Fruit fly (Drosophila melanogaster): ENCODE results near the gene CG31267.

Gene CG31267

DNA sequence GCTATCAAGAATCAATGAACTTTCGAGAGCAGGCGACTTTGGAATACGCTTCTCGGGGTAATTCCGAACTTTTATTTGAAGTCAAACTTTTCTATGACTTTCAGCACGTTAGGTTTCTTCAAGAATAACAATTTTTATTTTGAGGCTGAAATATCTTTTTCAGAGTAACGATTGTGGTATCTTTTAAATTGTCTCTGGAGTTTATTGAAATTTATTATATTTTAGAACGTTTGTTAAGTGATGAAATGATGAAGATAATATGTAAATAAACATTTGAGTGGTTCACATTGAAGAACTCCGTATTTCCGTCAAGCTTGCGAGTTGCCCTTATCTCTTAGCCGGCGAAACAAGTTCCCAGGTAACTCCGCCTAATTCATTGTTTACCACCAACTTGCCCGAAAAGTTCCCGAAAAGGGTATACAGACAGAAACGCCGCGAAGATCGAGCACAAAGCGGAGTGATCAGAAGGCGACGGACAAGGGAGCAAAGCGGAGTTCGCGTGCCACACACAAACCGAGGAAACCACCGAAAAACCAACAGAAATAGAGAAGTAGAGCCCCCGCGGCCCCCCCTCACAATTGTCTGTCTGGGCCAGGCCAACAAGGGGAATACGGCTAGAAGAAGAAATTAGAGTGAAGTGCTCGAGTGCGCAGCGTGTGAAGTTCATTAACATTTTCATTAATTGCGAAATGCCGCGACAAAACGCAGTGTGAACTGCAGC lies 16.2 kb upstream of the CG31267 start (continued):
- TF ChIP-seq spab (GFP tag; optimal IDR thresholded peaks at IDR 0.05), result peak; percentile 61
- peak; percentile 83 for TF ChIP-seq Met (GFP tag; optimal IDR thresholded peaks at IDR 0.05)
- TF ChIP-seq Sox15 (GFP tag; optimal IDR thresholded peaks at IDR 0.05), result peak; percentile 37
- peak; percentile 14 for TF ChIP-seq CG6854 (GFP tag; optimal IDR thresholded peaks at IDR 0.05)
- TF ChIP-seq cyc (GFP tag; optimal IDR thresholded peaks at IDR 0.05), result peak; percentile 57
- TF ChIP-seq CG32006 (GFP tag; optimal IDR thresholded peaks at IDR 0.05), result peak; percentile 63
- TF ChIP-seq dsx (GFP tag; optimal IDR thresholded peaks at IDR 0.05; ENCODE audit: poor library complexity, severe bottlenecking), result peak; percentile 63
- TF ChIP-seq CG8632 (GFP tag; optimal IDR thresholded peaks at IDR 0.05), result peak; percentile 51
- peak; percentile 43 for TF ChIP-seq CG10631 (GFP tag; optimal IDR thresholded peaks at IDR 0.05)
- peak; percentile 83 for TF ChIP-seq esn (GFP tag; optimal IDR thresholded peaks at IDR 0.05)
- TF ChIP-seq CG8319 (GFP tag; optimal IDR thresholded peaks at IDR 0.05), result peak; percentile 33
- peak; percentile 3 to 23 for TF ChIP-seq salr (GFP tag; optimal IDR thresholded peaks at IDR 0.05)
- TF ChIP-seq Lpt (GFP tag; optimal IDR thresholded peaks at IDR 0.05), result no peak
- TF ChIP-seq Ets96B (tag; optimal IDR thresholded peaks at IDR 0.05), result peak; percentile 59
- peak; percentile 35 for TF ChIP-seq Hr4 (GFP tag; optimal IDR thresholded peaks at IDR 0.05)
- peak; percentile 20 for TF ChIP-seq Smox (GFP tag; optimal IDR thresholded peaks at IDR 0.05)
- TF ChIP-seq CG1621 (tag; optimal IDR thresholded peaks at IDR 0.05), result peak; percentile 10

DNA sequence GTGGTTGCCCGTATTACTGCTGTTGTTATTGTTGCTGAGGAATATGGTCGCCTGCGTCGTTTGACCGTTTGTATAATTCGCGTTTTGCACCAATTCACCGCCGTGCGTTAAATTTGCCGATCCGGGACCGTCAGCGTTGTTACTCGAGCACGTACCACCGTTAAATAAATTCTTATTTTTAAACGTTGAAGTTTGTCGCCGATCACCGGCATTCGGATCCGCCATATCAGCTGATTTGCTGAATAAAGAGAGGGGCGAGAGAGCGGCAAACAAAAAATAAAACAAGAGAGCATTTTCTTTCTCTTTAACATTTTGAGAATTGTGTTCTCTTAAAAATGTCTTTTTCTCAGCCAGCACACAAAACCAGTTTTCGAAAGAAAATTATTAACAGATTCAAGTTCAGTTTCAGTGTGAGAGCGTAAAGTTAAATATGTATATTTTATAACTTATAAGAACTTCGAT lies 15.0 kb upstream of the CG31267 start:
- TF ChIP-seq CG10669 (GFP tag; optimal IDR thresholded peaks at IDR 0.05) (no peak), Sox15 (GFP tag; optimal IDR thresholded peaks at IDR 0.05) (no peak), CG11902 (GFP tag; optimal IDR thresholded peaks at IDR 0.05) (no peak), Hr38 (GFP tag; optimal IDR thresholded peaks at IDR 0.05) (no peak), Ets21C (GFP tag; optimal IDR thresholded peaks at IDR 0.05) (no peak), Blimp-1 (GFP tag; optimal IDR thresholded peaks at IDR 0.05) (no peak), CG32006 (GFP tag; optimal IDR thresholded peaks at IDR 0.05) (no peak), CG8119 (GFP tag; IDR thresholded peaks at IDR 0.05) (no peak), svp (GFP tag) (no peak), fd59A (GFP tag; optimal IDR thresholded peaks at IDR 0.05) (no peak), Eip75B (GFP tag; optimal IDR thresholded peaks at IDR 0.05) (no peak), cyc (GFP tag; optimal IDR thresholded peaks at IDR 0.05) (no peak), Eip93F (GFP tag; optimal IDR thresholded peaks at IDR 0.05) (no peak), Sox102F (GFP tag; optimal IDR thresholded peaks at IDR 0.05) (peak; percentile 68), CG6163 (GFP tag; IDR thresholded peaks at IDR 0.05) (no peak), lz (GFP tag; optimal IDR thresholded peaks at IDR 0.05) (no peak), dac (GFP tag; optimal IDR thresholded peaks at IDR 0.05) (no peak), CG1621 (tag; optimal IDR thresholded peaks at IDR 0.05) (peak; percentile 43), Hr4 (GFP tag; optimal IDR thresholded peaks at IDR 0.05) (no peak), esn (GFP tag; optimal IDR thresholded peaks at IDR 0.05) (no peak), Smox (GFP tag; optimal IDR thresholded peaks at IDR 0.05) (no peak), CG6792 (GFP tag; optimal IDR thresholded peaks at IDR 0.05) (no peak), eg (GFP tag; IDR thresholded peaks at IDR 0.05) (peak; percentile 7; the same call in 1 of the 3 replicates), CG31627 (GFP tag; optimal IDR thresholded peaks at IDR 0.05) (no peak), net (GFP tag; optimal IDR thresholded peaks at IDR 0.05) (no peak), CG6854 (GFP tag; optimal IDR thresholded peaks at IDR 0.05) (peak; percentile 81), dsx (GFP tag; optimal IDR thresholded peaks at IDR 0.05; ENCODE audit: poor library complexity, severe bottlenecking) (no peak), CG3032 (tag; optimal IDR thresholded peaks at IDR 0.05) (no peak), CG34406 (GFP tag; optimal IDR thresholded peaks at IDR 0.05) (no peak), acj6 (GFP tag; optimal IDR thresholded peaks at IDR 0.05) (no peak), CG9139 (GFP tag; optimal IDR thresholded peaks at IDR 0.05) (no peak), Lpt (GFP tag; optimal IDR thresholded peaks at IDR 0.05) (no peak), ss (GFP tag; optimal IDR thresholded peaks at IDR 0.05) (peak in 1 of 2 experiments; percentile 51), CG16779 (tag; optimal IDR thresholded peaks at IDR 0.05) (peak; percentile 17), CG15336 (GFP tag; IDR thresholded peaks at IDR 0.05) (peak; percentile 30; the same call in 1 of the 2 replicates), CG11294 (GFP tag; IDR thresholded peaks at IDR 0.05) (no peak), achi (GFP tag; optimal IDR thresholded peaks at IDR 0.05) (no peak), OdsH (GFP tag; optimal IDR thresholded peaks at IDR 0.05) (no peak), vri (GFP tag; optimal IDR thresholded peaks at IDR 0.05) (no peak), salr (GFP tag; optimal IDR thresholded peaks at IDR 0.05) (no peak), Met (GFP tag; optimal IDR thresholded peaks at IDR 0.05) (no peak), CG6276 (GFP tag; optimal IDR thresholded peaks at IDR 0.05) (peak; percentile 52)

Measured in whole organism, prepupa.